Worm (Caenorhabditis elegans): ENCODE data around the gene F57A8.6.

DNA sequence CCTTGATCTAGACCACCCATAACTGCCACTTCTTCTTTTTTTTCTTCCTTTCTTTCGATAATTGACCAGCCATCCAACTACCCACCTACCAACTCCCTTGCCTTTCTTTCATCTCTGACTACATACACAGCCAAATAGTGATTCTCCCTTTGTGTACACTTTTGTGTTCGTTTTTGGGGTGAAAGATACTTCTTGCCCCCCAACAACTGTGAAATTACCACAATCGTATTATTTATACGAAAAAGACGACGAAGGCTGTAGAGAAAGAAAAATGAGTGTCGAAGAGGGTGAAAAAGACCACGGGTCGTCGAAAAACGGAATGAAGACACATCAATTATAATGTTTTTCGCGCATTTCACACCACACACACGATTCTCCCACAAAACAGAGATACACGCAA is 27.2 kb downstream of the F57A8.6 start:
- TF ChIP-seq unc-62 (GFP tag; optimal IDR thresholded peaks at IDR 0.05) (no peak), nhr-21 (tag; optimal IDR thresholded peaks at IDR 0.05) (no peak), ama-1 (optimal IDR thresholded peaks at IDR 0.05) (peak; percentile 42), ztf-11 (tag; optimal IDR thresholded peaks at IDR 0.05) (no peak), ceh-82 (tag; optimal IDR thresholded peaks at IDR 0.05) (no peak), aly-2 (tag; optimal IDR thresholded peaks at IDR 0.05) (no peak), mab-5 (tag; optimal IDR thresholded peaks at IDR 0.05) (no peak)
